Worm (Caenorhabditis elegans) whole organism, young adult: ENCODE measurements around the gene srx-93.
A peak's percentile ranks its signal among the peaks of the same experiment; 100 is the strongest.

ENCODE experiments used
- B0019.2 ChIP-seq: fragments of 200-800 bp; sonication (Bioruptor generic); conservative IDR thresholded peaks from 2 replicates; pipeline ENCODE4 v1.3.6; 2022; ENCODE audit warnings: missing genetic modification reagents, missing genetic modification characterization, missing compliant biosample characterization
- B0035.1 ChIP-seq: sonication (generic microtip); optimal IDR thresholded peaks from 2 replicates; lab custom pipeline; 2016; ENCODE audit warnings: missing genetic modification characterization, mild to moderate bottlenecking, missing compliant biosample characterization, missing genotype, missing genetic modification reagents
- D2030.7 ChIP-seq: fragments of 200-800 bp; sonication (Bioruptor generic); IDR thresholded peaks from 2 replicates; pipeline ENCODE4 v1.3.6; 2022; ENCODE audit warnings: missing genetic modification reagents, missing genetic modification characterization, missing compliant biosample characterization
- F10E7.11 ChIP-seq: sonication (generic microtip); optimal IDR thresholded peaks from 2 replicates; lab custom pipeline; 2017; ENCODE audit warnings: mild to moderate bottlenecking, missing genetic modification characterization, moderate library complexity, missing compliant biosample characterization
- F33H1.4 ChIP-seq: fragments of 200-800 bp; sonication (Bioruptor generic); IDR thresholded peaks from 2 replicates; pipeline ENCODE4 v1.3.6; 2022; ENCODE audit warnings: missing genetic modification reagents, missing genetic modification characterization, missing compliant biosample characterization
- F37B4.10 ChIP-seq: fragments of 200-800 bp; sonication (Bioruptor generic); IDR thresholded peaks from 2 replicates; pipeline ENCODE4 v1.3.6; 2022; ENCODE audit warnings: missing genetic modification characterization, missing compliant biosample characterization
- F57A8.1 ChIP-seq: fragments of 200-800 bp; sonication (Bioruptor generic); optimal IDR thresholded peaks from 2 replicates; lab custom pipeline; 2018; ENCODE audit warnings: mild to moderate bottlenecking, missing genetic modification characterization, moderate library complexity, missing compliant biosample characterization
- K11D2.4 ChIP-seq: fragments of 200-800 bp; sonication (Bioruptor generic); IDR thresholded peaks from 2 replicates; pipeline ENCODE4 v1.3.6; 2022; ENCODE audit warnings: missing genetic modification reagents, missing genetic modification characterization, missing compliant biosample characterization
- T07F8.4 ChIP-seq: sonication (generic microtip); optimal IDR thresholded peaks from 2 replicates; lab custom pipeline; 2016; ENCODE audit warnings: mild to moderate bottlenecking, missing genetic modification characterization, moderate library complexity, missing compliant biosample characterization
- Y53G8AR.9 ChIP-seq: fragments of 200-800 bp; sonication (Bioruptor generic); conservative IDR thresholded peaks from 2 replicates; pipeline ENCODE4 v1.3.6; 2022; ENCODE audit warnings: missing genetic modification reagents, missing genetic modification characterization, missing compliant biosample characterization
- ZK185.1 ChIP-seq: sonication (generic microtip); optimal IDR thresholded peaks from 2 replicates; lab custom pipeline; 2016; ENCODE audit warnings: mild to moderate bottlenecking, missing genetic modification characterization, missing compliant biosample characterization; ENCODE audit not compliant: poor library complexity, severe bottlenecking
- akir-1 ChIP-seq: fragments of 200-800 bp; sonication (Bioruptor generic); optimal IDR thresholded peaks from 2 replicates; lab custom pipeline; 2018; ENCODE audit warnings: mild to moderate bottlenecking, missing genetic modification characterization, moderate library complexity, missing compliant biosample characterization
- ama-1 ChIP-seq, 3 experiments: fragments of 150-350 bp in 1 of 3; sonication (generic microtip) in 2 of 3; optimal IDR thresholded peaks; 2 replicates each; lab custom pipeline; 2014 to 2018; ENCODE audit warnings: missing biosample characterization in 2 of 3, missing genetic modification characterization in 2 of 3, missing genetic modification reagents in 2 of 3
- attf-5 ChIP-seq: fragments of 200-800 bp; sonication (Bioruptor generic); optimal IDR thresholded peaks from 2 replicates; lab custom pipeline; 2018; ENCODE audit warnings: mild to moderate bottlenecking, missing genetic modification characterization, missing compliant biosample characterization
- bed-2 ChIP-seq: fragments of 200-800 bp; sonication (Bioruptor generic); IDR thresholded peaks from 2 replicates; pipeline ENCODE4 v1.3.6; 2022; ENCODE audit warnings: missing genetic modification reagents, missing genetic modification characterization, missing compliant biosample characterization
- ccch-3 ChIP-seq: fragments of 200-800 bp; sonication (Bioruptor generic); optimal IDR thresholded peaks from 2 replicates; lab custom pipeline; 2018; ENCODE audit warnings: mild to moderate bottlenecking, missing genetic modification characterization, missing compliant biosample characterization
- cebp-1 ChIP-seq, 2 experiments: fragments of 200-800 bp in 1 of 2; sonication (Bioruptor generic) in 1 of 2; sonication (generic microtip) in 1 of 2; IDR thresholded peaks in 1 of 2; optimal IDR thresholded peaks in 1 of 2; 2 replicates each; pipeline versions ENCODE4 v1.3.6 to Lab custom; 2017 to 2022; ENCODE audit warnings: missing compliant biosample characterization in 2 of 2, missing genetic modification characterization in 2 of 2, mild to moderate bottlenecking in 1 of 2, missing genetic modification reagents in 1 of 2, moderate library complexity in 1 of 2
- cebp-2 ChIP-seq: fragments of 200-800 bp; sonication (Bioruptor generic); IDR thresholded peaks from 2 replicates; pipeline ENCODE4 v1.3.6; 2022; ENCODE audit warnings: missing genetic modification characterization, missing compliant biosample characterization
- ceh-100 ChIP-seq: fragments of 200-800 bp; sonication (Bioruptor generic); IDR thresholded peaks from 2 replicates; pipeline ENCODE4 v1.3.6; 2022; ENCODE audit warnings: missing genetic modification reagents, missing genetic modification characterization, missing compliant biosample characterization
- ceh-40 ChIP-seq: fragments of 200-800 bp; sonication (Bioruptor generic); IDR thresholded peaks from 2 replicates; pipeline ENCODE4 v1.3.6; 2022; ENCODE audit warnings: missing genetic modification characterization, missing compliant biosample characterization
- ceh-58 ChIP-seq: fragments of 200-800 bp; sonication (Bioruptor generic); IDR thresholded peaks from 2 replicates; pipeline ENCODE4 v1.3.6; 2022; ENCODE audit warnings: missing genetic modification characterization, missing compliant biosample characterization
- ceh-91 ChIP-seq: fragments of 200-800 bp; sonication (Bioruptor generic); IDR thresholded peaks from 2 replicates; pipeline ENCODE4 v1.3.6; 2022; ENCODE audit warnings: missing genetic modification reagents, missing genetic modification characterization, missing compliant biosample characterization
- dox-1 ChIP-seq: fragments of 200-800 bp; sonication (Bioruptor generic); IDR thresholded peaks from 2 replicates; pipeline ENCODE4 v1.3.6; 2022; ENCODE audit warnings: missing genetic modification reagents, missing genetic modification characterization, missing compliant biosample characterization
- egl-18 ChIP-seq: fragments of 200-800 bp; sonication (Bioruptor generic); IDR thresholded peaks from 2 replicates; pipeline ENCODE4 v1.3.6; 2022; ENCODE audit warnings: missing genetic modification reagents, missing genetic modification characterization, missing compliant biosample characterization
- egl-44 ChIP-seq: fragments of 200-800 bp; sonication (Bioruptor generic); IDR thresholded peaks from 2 replicates; pipeline ENCODE4 v1.3.6; 2022; ENCODE audit warnings: missing genetic modification reagents, missing genetic modification characterization, missing compliant biosample characterization
- fkh-3 ChIP-seq: sonication (generic microtip); optimal IDR thresholded peaks from 2 replicates; lab custom pipeline; 2016; ENCODE audit warnings: mild to moderate bottlenecking, missing genetic modification characterization, missing compliant biosample characterization
- him-1 ChIP-seq: sonication (generic microtip); optimal IDR thresholded peaks from 2 replicates; lab custom pipeline; 2016; ENCODE audit warnings: missing genotype, missing genetic modification reagents, missing genetic modification characterization, missing compliant biosample characterization
- hlh-12 ChIP-seq: sonication (generic microtip); optimal IDR thresholded peaks from 2 replicates; lab custom pipeline; 2016; ENCODE audit warnings: missing genetic modification characterization, missing compliant biosample characterization
- hsf-1 ChIP-seq: fragments of 200-800 bp; sonication (Bioruptor generic); IDR thresholded peaks from 2 replicates; pipeline ENCODE4 v1.3.6; 2022; ENCODE audit warnings: missing genetic modification reagents, missing genetic modification characterization, missing compliant biosample characterization
- lin-26 ChIP-seq: fragments of 200-800 bp; sonication (Bioruptor generic); IDR thresholded peaks from 2 replicates; pipeline ENCODE4 v1.3.6; 2022; ENCODE audit warnings: missing genetic modification reagents, missing genetic modification characterization, missing compliant biosample characterization
- lsl-1 ChIP-seq: fragments of 200-800 bp; sonication (Bioruptor generic); optimal IDR thresholded peaks from 2 replicates; lab custom pipeline; 2018; ENCODE audit warnings: mild to moderate bottlenecking, missing genetic modification characterization, moderate library complexity, missing compliant biosample characterization
- lsy-27 ChIP-seq: sonication (generic microtip); optimal IDR thresholded peaks from 2 replicates; lab custom pipeline; 2017; ENCODE audit warnings: missing genetic modification characterization, mild to moderate bottlenecking, missing compliant biosample characterization, antibody characterized with exemption, missing genotype, borderline replicate concordance; ENCODE audit not compliant: insufficient read depth
- madf-10 ChIP-seq: sonication (generic microtip); optimal IDR thresholded peaks from 2 replicates; lab custom pipeline; 2016; ENCODE audit warnings: mild to moderate bottlenecking, missing genetic modification characterization, missing compliant biosample characterization
- madf-6 ChIP-seq: fragments of 200-800 bp; sonication (Bioruptor generic); IDR thresholded peaks from 2 replicates; pipeline ENCODE4 v1.3.6; 2022; ENCODE audit warnings: missing genetic modification reagents, missing genetic modification characterization, missing compliant biosample characterization
- mcd-1 ChIP-seq: fragments of 200-800 bp; sonication (Bioruptor generic); IDR thresholded peaks from 2 replicates; pipeline ENCODE4 v1.3.6; 2022; ENCODE audit warnings: missing genetic modification reagents, missing genetic modification characterization, missing compliant biosample characterization
- mel-28 ChIP-seq: sonication (generic microtip); optimal IDR thresholded peaks from 2 replicates; lab custom pipeline; 2016; ENCODE audit warnings: borderline replicate concordance, mild to moderate bottlenecking, missing genetic modification characterization, missing compliant biosample characterization
- mes-4 ChIP-seq: sonication (generic microtip); optimal IDR thresholded peaks from 2 replicates; lab custom pipeline; 2016; ENCODE audit warnings: missing genotype, missing genetic modification characterization, missing compliant biosample characterization
- nfyb-1 ChIP-seq: fragments of 200-800 bp; sonication (Bioruptor generic); IDR thresholded peaks from 2 replicates; pipeline ENCODE4 v1.3.6; 2022; ENCODE audit warnings: missing genetic modification reagents, missing genetic modification characterization, missing compliant biosample characterization
- nhr-27 ChIP-seq: fragments of 200-800 bp; sonication (Bioruptor generic); optimal IDR thresholded peaks from 2 replicates; lab custom pipeline; 2018; ENCODE audit warnings: mild to moderate bottlenecking, missing genetic modification characterization, moderate library complexity, missing compliant biosample characterization
- nhr-80 ChIP-seq: sonication (generic microtip); optimal IDR thresholded peaks from 2 replicates; lab custom pipeline; 2016; ENCODE audit warnings: missing genetic modification characterization, missing compliant biosample characterization
- pha-4 ChIP-seq: fragments of 150-350 bp; sonication (generic microtip); optimal IDR thresholded peaks from 2 replicates; lab custom pipeline; 2014; ENCODE audit warnings: missing biosample characterization, missing genetic modification reagents, missing genetic modification characterization
- sdz-38 ChIP-seq: sonication (generic microtip); optimal IDR thresholded peaks from 2 replicates; lab custom pipeline; 2016; ENCODE audit warnings: missing genotype, missing genetic modification characterization, missing compliant biosample characterization
- snpc-4 ChIP-seq, 5 experiments: fragments of 150-350 bp in 1 of 5; sonication (generic microtip) in 4 of 5; optimal IDR thresholded peaks; 2 replicates each; lab custom pipeline; 2014 to 2018; ENCODE audit warnings: missing genetic modification characterization in 5 of 5, missing biosample characterization in 3 of 5, antibody characterized with exemption in 2 of 5, mild to moderate bottlenecking in 2 of 5, missing compliant biosample characterization in 2 of 5, missing genotype in 2 of 5, moderate library complexity in 2 of 5, missing genetic modification reagents in 1 of 5
- somi-1 ChIP-seq: fragments of 200-800 bp; sonication (Bioruptor generic); optimal IDR thresholded peaks from 2 replicates; lab custom pipeline; 2018; ENCODE audit warnings: mild to moderate bottlenecking, missing genetic modification characterization, missing compliant biosample characterization
- sptf-2 ChIP-seq: fragments of 200-800 bp; sonication (Bioruptor generic); optimal IDR thresholded peaks from 2 replicates; lab custom pipeline; 2018; ENCODE audit warnings: mild to moderate bottlenecking, missing genetic modification characterization, missing compliant biosample characterization
- tbp1 ChIP-seq: fragments of 200-800 bp; sonication (Bioruptor generic); optimal IDR thresholded peaks from 2 replicates; lab custom pipeline; 2018; ENCODE audit warnings: mild to moderate bottlenecking, missing genetic modification characterization, missing compliant biosample characterization
- zfh-2 ChIP-seq: fragments of 200-800 bp; sonication (Bioruptor generic); conservative IDR thresholded peaks from 2 replicates; pipeline ENCODE4 v1.3.6; 2022; ENCODE audit warnings: missing genetic modification reagents, missing genetic modification characterization, missing compliant biosample characterization
- zim-3 ChIP-seq: sonication (generic microtip); optimal IDR thresholded peaks from 2 replicates; lab custom pipeline; 2017; ENCODE audit warnings: mild to moderate bottlenecking, missing genetic modification characterization, moderate library complexity, missing compliant biosample characterization

srx-93 gene

ce11 chrV:3588223-3588622 is 32.3 kb downstream of the srx-93 start (continued):
- no peak for TF ChIP-seq pha-4 (tag; lab: Kevin White, UChicago)
- no peak for TF ChIP-seq F57A8.1
- peak; percentile 37; the same call in 1 of the 2 replicates for TF ChIP-seq madf-6 (GFP tag; lab: Robert Waterston, UW)
- TF ChIP-seq lsl-1 (GFP tag; lab: Kevin White, UChicago), result no peak
- peak; percentile 86 for TF ChIP-seq tbp1 (GFP tag; lab: Kevin White, UChicago)
- TF ChIP-seq attf-5 (GFP tag; lab: Kevin White, UChicago), result no peak
- no peak for TF ChIP-seq ceh-91 (GFP tag; lab: Robert Waterston, UW)
- no peak for TF ChIP-seq bed-2
- TF ChIP-seq madf-10 (tag; lab: Kevin White, UChicago), result no peak
- no peak for TF ChIP-seq sdz-38 (tag; lab: Kevin White, UChicago)
- TF ChIP-seq D2030.7, result peak; percentile 62
- no peak for TF ChIP-seq dox-1 (GFP tag; lab: Robert Waterston, UW)
- no peak for TF ChIP-seq ceh-100 (GFP tag; lab: Robert Waterston, UW)
- no peak for TF ChIP-seq B0019.2
- peak; percentile 5 for TF ChIP-seq ZK185.1 (tag; lab: Kevin White, UChicago)
- TF ChIP-seq hsf-1 (GFP tag; lab: Robert Waterston, UW), result no peak
- no peak for TF ChIP-seq zim-3 (tag; lab: Kevin White, UChicago)
- 0 out of 2 replicates have a peak, but pooled peaks have one; percentile 10 for TF ChIP-seq cebp-2 (GFP tag; lab: Robert Waterston, UW)
- no peak for TF ChIP-seq mel-28 (tag; lab: Kevin White, UChicago)
- TF ChIP-seq somi-1 (GFP tag; lab: Kevin White, UChicago), result no peak
- TF ChIP-seq K11D2.4, result no peak
- no peak for TF ChIP-seq egl-44 (GFP tag; lab: Robert Waterston, UW)
- TF ChIP-seq akir-1 (GFP tag; lab: Kevin White, UChicago), result no peak
- no peak for TF ChIP-seq him-1 (tag; lab: Kevin White, UChicago)
- no peak for TF ChIP-seq sptf-2 (GFP tag; lab: Kevin White, UChicago)
- no peak for TF ChIP-seq nhr-27 (tag; lab: Kevin White, UChicago)
- TF ChIP-seq nhr-80 (tag; lab: Kevin White, UChicago), result no peak
- TF ChIP-seq ceh-58 (GFP tag; lab: Robert Waterston, UW), result no peak
- no peak for TF ChIP-seq F37B4.10 (GFP tag; lab: Robert Waterston, UW)
- TF ChIP-seq egl-18 (GFP tag; lab: Robert Waterston, UW), result no peak
- no peak for TF ChIP-seq cebp-1 (GFP tag; IDR thresholded peaks at IDR 0.05; lab: Robert Waterston, UW)
- TF ChIP-seq cebp-1 (tag; optimal IDR thresholded peaks at IDR 0.05; lab: Kevin White, UChicago), result no peak
- no peak for TF ChIP-seq hlh-12 (tag; lab: Kevin White, UChicago)
- no peak for TF ChIP-seq ama-1 (optimal IDR thresholded peaks at IDR 0.05; lab: Kevin White, UChicago)
- TF ChIP-seq ama-1 (GFP tag; optimal IDR thresholded peaks at IDR 0.05; lab: Kevin White, UChicago), result no peak
- TF ChIP-seq ccch-3, result no peak
- TF ChIP-seq mes-4, result no peak
- 0 out of 2 replicates have a peak, but pooled peaks have one; percentile 62 for TF ChIP-seq ceh-40 (GFP tag; lab: Robert Waterston, UW)
- TF ChIP-seq T07F8.4 (tag; lab: Kevin White, UChicago), result no peak
- no peak for TF ChIP-seq zfh-2 (GFP tag; lab: Robert Waterston, UW)
- no peak for TF ChIP-seq nfyb-1 (GFP tag; lab: Robert Waterston, UW)
- no peak for TF ChIP-seq fkh-3
- no peak for TF ChIP-seq mcd-1 (GFP tag; lab: Robert Waterston, UW)
- peak; percentile 87 for TF ChIP-seq lin-26
- 0 out of 2 replicates have a peak, but pooled peaks have one; percentile 15 for TF ChIP-seq F33H1.4 (GFP tag; lab: Robert Waterston, UW)
- TF ChIP-seq F10E7.11 (tag; lab: Kevin White, UChicago), result no peak
- no peak for TF ChIP-seq snpc-4 (GFP tag; optimal IDR thresholded peaks at IDR 0.05; lab: Kevin White, UChicago)
- TF ChIP-seq snpc-4 (tag; optimal IDR thresholded peaks at IDR 0.05; lab: Kevin White, UChicago), result no peak
- TF ChIP-seq B0035.1, result no peak
- no peak for TF ChIP-seq Y53G8AR.9 (GFP tag; lab: Robert Waterston, UW)
- TF ChIP-seq lsy-27 (tag; lab: Kevin White, UChicago), result no peak
